Worm (Caenorhabditis elegans) whole organism, young adult: ENCODE measurements around the gene AC3.5.

Experiments used
- B0261.1 ChIP-seq: sonication (generic microtip); optimal IDR thresholded peaks from 2 replicates; lab custom pipeline; 2016; ENCODE audit warnings: mild to moderate bottlenecking, missing genetic modification characterization, moderate library complexity, missing compliant biosample characterization
- F10E7.11 ChIP-seq: sonication (generic microtip); optimal IDR thresholded peaks from 2 replicates; lab custom pipeline; 2017; ENCODE audit warnings: mild to moderate bottlenecking, missing genetic modification characterization, moderate library complexity, missing compliant biosample characterization
- F23B12.7 ChIP-seq: sonication (generic microtip); optimal IDR thresholded peaks from 2 replicates; lab custom pipeline; 2017; ENCODE audit warnings: missing genetic modification characterization, mild to moderate bottlenecking, missing compliant biosample characterization, antibody characterized with exemption, moderate library complexity; ENCODE audit not compliant: insufficient read depth
- F37B4.10 ChIP-seq: fragments of 200-800 bp; sonication (Bioruptor generic); IDR thresholded peaks from 2 replicates; pipeline ENCODE4 v1.3.6; 2022; ENCODE audit warnings: missing genetic modification characterization, missing compliant biosample characterization
- F39B2.1 ChIP-seq: fragments of 200-800 bp; sonication (Bioruptor generic); IDR thresholded peaks from 2 replicates; pipeline ENCODE4 v1.3.6; 2022; ENCODE audit warnings: missing genetic modification reagents, missing genetic modification characterization, missing compliant biosample characterization
- F55B11.4 ChIP-seq: sonication (generic microtip); optimal IDR thresholded peaks from 2 replicates; lab custom pipeline; 2016; ENCODE audit warnings: missing compliant biosample characterization, missing genetic modification characterization, borderline replicate concordance; ENCODE audit not compliant: insufficient read depth
- F57A8.1 ChIP-seq: fragments of 200-800 bp; sonication (Bioruptor generic); optimal IDR thresholded peaks from 2 replicates; lab custom pipeline; 2018; ENCODE audit warnings: mild to moderate bottlenecking, missing genetic modification characterization, moderate library complexity, missing compliant biosample characterization
- T07F8.4 ChIP-seq: sonication (generic microtip); optimal IDR thresholded peaks from 2 replicates; lab custom pipeline; 2016; ENCODE audit warnings: mild to moderate bottlenecking, missing genetic modification characterization, moderate library complexity, missing compliant biosample characterization
- T26A5.8 ChIP-seq: sonication (generic microtip); optimal IDR thresholded peaks from 2 replicates; lab custom pipeline; 2016; ENCODE audit warnings: missing genetic modification characterization, missing compliant biosample characterization
- Y53F4B.3 ChIP-seq: fragments of 200-800 bp; sonication (Bioruptor generic); IDR thresholded peaks from 2 replicates; pipeline ENCODE4 v1.3.6; 2022; ENCODE audit warnings: missing genetic modification reagents, missing genetic modification characterization, missing compliant biosample characterization
- ZK185.1 ChIP-seq: sonication (generic microtip); optimal IDR thresholded peaks from 2 replicates; lab custom pipeline; 2016; ENCODE audit warnings: mild to moderate bottlenecking, missing genetic modification characterization, missing compliant biosample characterization; ENCODE audit not compliant: poor library complexity, severe bottlenecking
- aptf-2 ChIP-seq: fragments of 200-800 bp; sonication (Bioruptor generic); conservative IDR thresholded peaks from 2 replicates; pipeline ENCODE4 v1.3.6; 2022; ENCODE audit warnings: missing genetic modification reagents, missing genetic modification characterization, missing compliant biosample characterization
- atf-7 ChIP-seq: sonication (generic microtip); optimal IDR thresholded peaks from 2 replicates; lab custom pipeline; 2017; ENCODE audit warnings: mild to moderate bottlenecking, missing genetic modification characterization, missing compliant biosample characterization
- athp-1 ChIP-seq: sonication (generic microtip); optimal IDR thresholded peaks from 2 replicates; lab custom pipeline; 2017; ENCODE audit warnings: mild to moderate bottlenecking, missing genetic modification characterization, missing compliant biosample characterization
- attf-3 ChIP-seq: fragments of 200-800 bp; sonication (Bioruptor generic); conservative IDR thresholded peaks from 2 replicates; pipeline ENCODE4 v1.3.6; 2022; ENCODE audit warnings: missing genetic modification reagents, missing genetic modification characterization, missing compliant biosample characterization
- attf-6 ChIP-seq: fragments of 200-800 bp; sonication (Bioruptor generic); IDR thresholded peaks from 2 replicates; pipeline ENCODE4 v1.3.6; 2022; ENCODE audit warnings: missing genetic modification reagents, missing genetic modification characterization, missing compliant biosample characterization
- cebp-2 ChIP-seq: fragments of 200-800 bp; sonication (Bioruptor generic); IDR thresholded peaks from 2 replicates; pipeline ENCODE4 v1.3.6; 2022; ENCODE audit warnings: missing genetic modification characterization, missing compliant biosample characterization
- ceh-40 ChIP-seq: fragments of 200-800 bp; sonication (Bioruptor generic); IDR thresholded peaks from 2 replicates; pipeline ENCODE4 v1.3.6; 2022; ENCODE audit warnings: missing genetic modification characterization, missing compliant biosample characterization
- ceh-58 ChIP-seq: fragments of 200-800 bp; sonication (Bioruptor generic); IDR thresholded peaks from 2 replicates; pipeline ENCODE4 v1.3.6; 2022; ENCODE audit warnings: missing genetic modification characterization, missing compliant biosample characterization
- ceh-91 ChIP-seq: fragments of 200-800 bp; sonication (Bioruptor generic); IDR thresholded peaks from 2 replicates; pipeline ENCODE4 v1.3.6; 2022; ENCODE audit warnings: missing genetic modification reagents, missing genetic modification characterization, missing compliant biosample characterization
- chd-7 ChIP-seq: sonication (generic microtip); optimal IDR thresholded peaks from 2 replicates; lab custom pipeline; 2016; ENCODE audit warnings: mild to moderate bottlenecking, missing genetic modification characterization, moderate library complexity, missing compliant biosample characterization
- egl-18 ChIP-seq: fragments of 200-800 bp; sonication (Bioruptor generic); IDR thresholded peaks from 2 replicates; pipeline ENCODE4 v1.3.6; 2022; ENCODE audit warnings: missing genetic modification reagents, missing genetic modification characterization, missing compliant biosample characterization
- ekl-4 ChIP-seq: fragments of 200-800 bp; sonication (Bioruptor generic); IDR thresholded peaks from 2 replicates; pipeline ENCODE4 v1.3.6; 2022; ENCODE audit warnings: missing genetic modification reagents, missing genetic modification characterization, missing compliant biosample characterization
- him-1 ChIP-seq: sonication (generic microtip); optimal IDR thresholded peaks from 2 replicates; lab custom pipeline; 2016; ENCODE audit warnings: missing genotype, missing genetic modification reagents, missing genetic modification characterization, missing compliant biosample characterization
- hlh-12 ChIP-seq: sonication (generic microtip); optimal IDR thresholded peaks from 2 replicates; lab custom pipeline; 2016; ENCODE audit warnings: missing genetic modification characterization, missing compliant biosample characterization
- hsf-1 ChIP-seq: fragments of 200-800 bp; sonication (Bioruptor generic); IDR thresholded peaks from 2 replicates; pipeline ENCODE4 v1.3.6; 2022; ENCODE audit warnings: missing genetic modification reagents, missing genetic modification characterization, missing compliant biosample characterization
- lin-26 ChIP-seq: fragments of 200-800 bp; sonication (Bioruptor generic); IDR thresholded peaks from 2 replicates; pipeline ENCODE4 v1.3.6; 2022; ENCODE audit warnings: missing genetic modification reagents, missing genetic modification characterization, missing compliant biosample characterization
- lin-54 ChIP-seq: fragments of 200-800 bp; sonication (Bioruptor generic); optimal IDR thresholded peaks from 2 replicates; lab custom pipeline; 2018; ENCODE audit warnings: mild to moderate bottlenecking, missing genetic modification characterization, missing compliant biosample characterization
- lir-1 ChIP-seq: fragments of 200-800 bp; sonication (Bioruptor generic); conservative IDR thresholded peaks from 2 replicates; pipeline ENCODE4 v1.3.6; 2022; ENCODE audit warnings: missing genetic modification reagents, missing genetic modification characterization, missing compliant biosample characterization
- lsy-27 ChIP-seq: sonication (generic microtip); optimal IDR thresholded peaks from 2 replicates; lab custom pipeline; 2017; ENCODE audit warnings: missing genetic modification characterization, mild to moderate bottlenecking, missing compliant biosample characterization, antibody characterized with exemption, missing genotype, borderline replicate concordance; ENCODE audit not compliant: insufficient read depth
- madf-3 ChIP-seq: fragments of 200-800 bp; sonication (Bioruptor generic); IDR thresholded peaks from 2 replicates; pipeline ENCODE4 v1.3.6; 2022; ENCODE audit warnings: missing genetic modification reagents, missing genetic modification characterization, missing compliant biosample characterization
- madf-6 ChIP-seq: fragments of 200-800 bp; sonication (Bioruptor generic); IDR thresholded peaks from 2 replicates; pipeline ENCODE4 v1.3.6; 2022; ENCODE audit warnings: missing genetic modification reagents, missing genetic modification characterization, missing compliant biosample characterization
- mxl-1 ChIP-seq: sonication (generic microtip); optimal IDR thresholded peaks from 2 replicates; lab custom pipeline; 2016; ENCODE audit warnings: missing genetic modification characterization, missing compliant biosample characterization
- nfyb-1 ChIP-seq: fragments of 200-800 bp; sonication (Bioruptor generic); IDR thresholded peaks from 2 replicates; pipeline ENCODE4 v1.3.6; 2022; ENCODE audit warnings: missing genetic modification reagents, missing genetic modification characterization, missing compliant biosample characterization
- nhr-120 ChIP-seq: fragments of 200-800 bp; sonication (Bioruptor generic); IDR thresholded peaks from 2 replicates; pipeline ENCODE4 v1.3.6; 2022; ENCODE audit warnings: missing genetic modification characterization, missing compliant biosample characterization
- nhr-27 ChIP-seq: fragments of 200-800 bp; sonication (Bioruptor generic); optimal IDR thresholded peaks from 2 replicates; lab custom pipeline; 2018; ENCODE audit warnings: mild to moderate bottlenecking, missing genetic modification characterization, moderate library complexity, missing compliant biosample characterization
- nhr-90 ChIP-seq: sonication (generic microtip); optimal IDR thresholded peaks from 2 replicates; lab custom pipeline; 2016; ENCODE audit warnings: missing genotype, mild to moderate bottlenecking, missing genetic modification characterization, missing compliant biosample characterization
- pha-4 ChIP-seq: fragments of 150-350 bp; sonication (generic microtip); optimal IDR thresholded peaks from 2 replicates; lab custom pipeline; 2014; ENCODE audit warnings: missing biosample characterization, missing genetic modification reagents, missing genetic modification characterization
- repo-1 ChIP-seq: sonication (generic microtip); optimal IDR thresholded peaks from 2 replicates; lab custom pipeline; 2017; ENCODE audit warnings: mild to moderate bottlenecking, missing genetic modification characterization, missing compliant biosample characterization
- rpc-1 ChIP-seq, 2 experiments: fragments of 150-350 bp in 1 of 2; sonication (generic microtip) in 1 of 2; optimal IDR thresholded peaks; 2 replicates each; lab custom pipeline; 2014 to 2018; ENCODE audit warnings: missing biosample characterization in 1 of 2, missing genetic modification characterization in 1 of 2, missing genetic modification reagents in 1 of 2, missing genotype in 1 of 2
- snpc-3.4 ChIP-seq: sonication (generic microtip); optimal IDR thresholded peaks from 2 replicates; lab custom pipeline; 2017; ENCODE audit warnings: missing genetic modification characterization, mild to moderate bottlenecking, missing compliant biosample characterization, antibody characterized with exemption, moderate library complexity, missing genotype, missing genetic modification reagents
- sptf-2 ChIP-seq: fragments of 200-800 bp; sonication (Bioruptor generic); optimal IDR thresholded peaks from 2 replicates; lab custom pipeline; 2018; ENCODE audit warnings: mild to moderate bottlenecking, missing genetic modification characterization, missing compliant biosample characterization
- tbp1 ChIP-seq: fragments of 200-800 bp; sonication (Bioruptor generic); optimal IDR thresholded peaks from 2 replicates; lab custom pipeline; 2018; ENCODE audit warnings: mild to moderate bottlenecking, missing genetic modification characterization, missing compliant biosample characterization
- unc-62 ChIP-seq: fragments of 150-350 bp; optimal IDR thresholded peaks from 2 replicates; lab custom pipeline; 2014; ENCODE audit warnings: missing biosample characterization, missing genetic modification reagents, missing genetic modification characterization
- xnd-1 ChIP-seq: sonication (generic microtip); optimal IDR thresholded peaks from 2 replicates; lab custom pipeline; 2016; ENCODE audit warnings: missing genotype, missing genetic modification reagents, missing genetic modification characterization, missing compliant biosample characterization
- zfh-2 ChIP-seq: fragments of 200-800 bp; sonication (Bioruptor generic); conservative IDR thresholded peaks from 2 replicates; pipeline ENCODE4 v1.3.6; 2022; ENCODE audit warnings: missing genetic modification reagents, missing genetic modification characterization, missing compliant biosample characterization
- ztf-18 ChIP-seq: sonication (generic microtip); optimal IDR thresholded peaks from 2 replicates; lab custom pipeline; 2016; ENCODE audit warnings: missing genotype, mild to moderate bottlenecking, missing genetic modification characterization, missing compliant biosample characterization
- ztf-6 ChIP-seq: fragments of 200-800 bp; sonication (Bioruptor generic); IDR thresholded peaks from 2 replicates; pipeline ENCODE4 v1.3.6; 2022; ENCODE audit warnings: missing genetic modification reagents, missing genetic modification characterization, missing compliant biosample characterization

The AC3.5 gene

ce11 chrV:10361830-10362397, 26.4 kb upstream of the AC3.5 start, which contains the start of gene cash-1 (continued):
- TF ChIP-seq ZK185.1 (tag; lab: Kevin White, UChicago) (peak; percentile 47), T07F8.4 (tag; lab: Kevin White, UChicago) (no peak), lir-1 (GFP tag; lab: Robert Waterston, UW) (no peak), hlh-12 (tag; lab: Kevin White, UChicago) (no peak), aptf-2 (no peak), athp-1 (tag; lab: Kevin White, UChicago) (no peak), sptf-2 (GFP tag; lab: Kevin White, UChicago) (no peak), T26A5.8 (tag; lab: Kevin White, UChicago) (no peak), madf-6 (GFP tag; lab: Robert Waterston, UW) (peak; percentile 85), F39B2.1 (GFP tag; lab: Robert Waterston, UW) (no peak), lin-26 (peak; percentile 54), pha-4 (tag; lab: Kevin White, UChicago) (peak; percentile 8), egl-18 (no peak), F37B4.10 (no peak), attf-3 (GFP tag; lab: Robert Waterston, UW) (no peak), snpc-3.4 (peak; percentile 20), mxl-1 (no peak), ceh-91 (GFP tag; lab: Robert Waterston, UW) (peak; percentile 66), zfh-2 (no peak), F57A8.1 (GFP tag; lab: Kevin White, UChicago) (no peak), F23B12.7 (tag; lab: Kevin White, UChicago) (no peak), hsf-1 (GFP tag; lab: Robert Waterston, UW) (no peak), F55B11.4 (tag; lab: Kevin White, UChicago) (no peak), rpc-1 (optimal IDR thresholded peaks at IDR 0.05; lab: Kevin White, UChicago) (no peak), rpc-1 (tag; optimal IDR thresholded peaks at IDR 0.05; lab: Kevin White, UChicago) (no peak), attf-6 (GFP tag; lab: Robert Waterston, UW) (peak; percentile 38; the same call in 1 of the 2 replicates), atf-7 (tag; lab: Kevin White, UChicago) (no peak), nhr-120 (GFP tag; lab: Robert Waterston, UW) (no peak), chd-7 (tag; lab: Kevin White, UChicago) (no peak), madf-3 (peak; percentile 99), him-1 (tag; lab: Kevin White, UChicago) (no peak), lin-54 (GFP tag; lab: Kevin White, UChicago) (peak; percentile 83), ceh-58 (no peak), lsy-27 (tag; lab: Kevin White, UChicago) (peak; percentile 61), unc-62 (no peak), ztf-18 (tag; lab: Kevin White, UChicago) (peak; percentile 51), tbp1 (GFP tag; lab: Kevin White, UChicago) (peak; percentile 53), nfyb-1 (peak; percentile 41; the same call in 1 of the 2 replicates), xnd-1 (tag; lab: Kevin White, UChicago) (peak; percentile 43), nhr-90 (tag; lab: Kevin White, UChicago) (no peak), F10E7.11 (no peak), ekl-4 (GFP tag; lab: Robert Waterston, UW) (peak; percentile 51; the same call in 1 of the 2 replicates), ztf-6 (no peak), repo-1 (no peak), B0261.1 (tag; lab: Kevin White, UChicago) (no peak), Y53F4B.3 (no peak), cebp-2 (GFP tag; lab: Robert Waterston, UW) (no peak), nhr-27 (no peak), ceh-40 (GFP tag; lab: Robert Waterston, UW) (no peak)
